Worm (Caenorhabditis elegans): ENCODE data around the gene T14G8.6.
A peak's percentile ranks its signal among the peaks of the same experiment; 100 is the strongest.

T14G8.6 gene

ce11 chrX:12863796-12864195 is 1.1 kb upstream of the T14G8.6 start, which contains the start of gene T14G8.4:
Gene T14G8.4, minus strand, starts transcription at chrX:12863896.
- TF ChIP-seq fos-1 (tag; optimal IDR thresholded peaks at IDR 0.05) (no peak), sup-37 (GFP tag; optimal IDR thresholded peaks at IDR 0.05) (no peak), pax-3 (tag; optimal IDR thresholded peaks at IDR 0.05) (no peak), sox-4 (tag; optimal IDR thresholded peaks at IDR 0.05) (no peak), zip-4 (GFP tag; optimal IDR thresholded peaks at IDR 0.05) (no peak), Y116A8C.19 (tag; optimal IDR thresholded peaks at IDR 0.05; ENCODE audit: borderline replicate concordance) (no peak), swsn-7 (tag; optimal IDR thresholded peaks at IDR 0.05) (no peak), nhr-76 (tag; optimal IDR thresholded peaks at IDR 0.05) (no peak), grh-1 (GFP tag; IDR thresholded peaks at IDR 0.05) (no peak), lir-3 (tag; optimal IDR thresholded peaks at IDR 0.05; ENCODE audit: poor library complexity) (no peak), nhr-12 (tag; optimal IDR thresholded peaks at IDR 0.05) (no peak), vab-15 (tag; optimal IDR thresholded peaks at IDR 0.05) (no peak), hlh-17 (GFP tag; optimal IDR thresholded peaks at IDR 0.05; ENCODE audit: borderline replicate concordance) (no peak), rnt-1 (tag; optimal IDR thresholded peaks at IDR 0.05) (no peak), elt-3 (tag; optimal IDR thresholded peaks at IDR 0.05) (no peak), unc-86 (tag; optimal IDR thresholded peaks at IDR 0.05) (no peak), nhr-20 (tag; optimal IDR thresholded peaks at IDR 0.05) (no peak), tlp-1 (tag; optimal IDR thresholded peaks at IDR 0.05) (no peak), hpl-2 (GFP tag; optimal IDR thresholded peaks at IDR 0.05) (no peak), mdl-1 (tag; optimal IDR thresholded peaks at IDR 0.05) (no peak)

- TF ChIP-seq grh-1 (GFP tag; IDR thresholded peaks at IDR 0.05) (no peak), C16A3.4 (tag; optimal IDR thresholded peaks at IDR 0.05) (no peak), mdl-1 (tag; optimal IDR thresholded peaks at IDR 0.05) (no peak), pax-3 (tag; optimal IDR thresholded peaks at IDR 0.05) (no peak), unc-30 (tag; optimal IDR thresholded peaks at IDR 0.05) (no peak)
Measured at ce11 chrX:12863262-12863661, 616 bp upstream of the T14G8.6 start.

- TF ChIP-seq ceh-8 (GFP tag; optimal IDR thresholded peaks at IDR 0.05): no peak
- TF ChIP-seq C16A3.4 (tag; optimal IDR thresholded peaks at IDR 0.05): peak; percentile 30
- TF ChIP-seq mab-9 (GFP tag; IDR thresholded peaks at IDR 0.05): no peak
- TF ChIP-seq swsn-7 (tag; optimal IDR thresholded peaks at IDR 0.05): peak; percentile 62
- TF ChIP-seq nhr-12 (tag; optimal IDR thresholded peaks at IDR 0.05): no peak
- peak; percentile 38 for TF ChIP-seq snpc-4 (tag; optimal IDR thresholded peaks at IDR 0.05)
- TF ChIP-seq nhr-28 (tag; optimal IDR thresholded peaks at IDR 0.05): no peak
- peak; percentile 67 for TF ChIP-seq nhr-71 (tag; optimal IDR thresholded peaks at IDR 0.05)
- peak; percentile 25 for TF ChIP-seq unc-86 (tag; optimal IDR thresholded peaks at IDR 0.05)
- TF ChIP-seq nhr-85 (tag): peak; percentile 81
- no peak for TF ChIP-seq hlh-17 (GFP tag; optimal IDR thresholded peaks at IDR 0.05; ENCODE audit: borderline replicate concordance)
- no peak for TF ChIP-seq sptf-1 (tag; optimal IDR thresholded peaks at IDR 0.05)
- TF ChIP-seq nhr-20 (tag; optimal IDR thresholded peaks at IDR 0.05): peak; percentile 75
- TF ChIP-seq fkh-8 (tag; optimal IDR thresholded peaks at IDR 0.05): no peak
- peak; percentile 83 for TF ChIP-seq mep-1 (tag; optimal IDR thresholded peaks at IDR 0.05)
- TF ChIP-seq dpl-1 (GFP tag; optimal IDR thresholded peaks at IDR 0.05): peak in 2 of 3 experiments; percentile 36 to 57
- TF ChIP-seq irx-1 (tag; optimal IDR thresholded peaks at IDR 0.05): peak; percentile 48
- TF ChIP-seq aly-2 (tag; optimal IDR thresholded peaks at IDR 0.05): peak; percentile 17
- TF ChIP-seq ceh-88 (GFP tag; IDR thresholded peaks at IDR 0.05): no peak
- TF ChIP-seq nhr-19 (GFP tag; conservative IDR thresholded peaks at IDR 0.05): peak; percentile 48
- TF ChIP-seq nhr-90 (tag; optimal IDR thresholded peaks at IDR 0.05; ENCODE audit: poor library complexity): peak; percentile 67
- TF ChIP-seq nhr-11 (tag; optimal IDR thresholded peaks at IDR 0.05): no peak
- no peak for TF ChIP-seq C04F5.9 (tag; optimal IDR thresholded peaks at IDR 0.05)
- no peak for TF ChIP-seq ets-5 (GFP tag; IDR thresholded peaks at IDR 0.05)
- TF ChIP-seq lsy-2 (tag; optimal IDR thresholded peaks at IDR 0.05): peak; percentile 57 to 69
- TF ChIP-seq rnt-1 (tag; optimal IDR thresholded peaks at IDR 0.05): peak; percentile 53
- TF ChIP-seq snu-23 (GFP tag; optimal IDR thresholded peaks at IDR 0.05): peak; percentile 70
- TF ChIP-seq lin-14 (GFP tag; optimal IDR thresholded peaks at IDR 0.05): peak; percentile 75
- TF ChIP-seq dsc-1 (tag; optimal IDR thresholded peaks at IDR 0.05): peak; percentile 34
- TF ChIP-seq elt-3 (tag; optimal IDR thresholded peaks at IDR 0.05): peak in 2 of 6 experiments; percentile 9 to 62
- TF ChIP-seq xbp-1 (tag; optimal IDR thresholded peaks at IDR 0.05): peak; percentile 99
- TF ChIP-seq isw-1 (GFP tag; IDR thresholded peaks at IDR 0.05): no peak
- TF ChIP-seq alr-1 (tag; optimal IDR thresholded peaks at IDR 0.05; ENCODE audit: borderline replicate concordance): no peak
Measured at ce11 chrX:12860711-12861287, 1.8 kb downstream of the T14G8.6 start, which contains the start of gene T14G8.3. Gene T14G8.3, plus strand, starts transcription at chrX:12861237.

All from whole organism, L1 larva.